Fruit fly (Drosophila melanogaster): Measurements from ENCODE around the gene CG12347.

CG12347 gene

DNA sequence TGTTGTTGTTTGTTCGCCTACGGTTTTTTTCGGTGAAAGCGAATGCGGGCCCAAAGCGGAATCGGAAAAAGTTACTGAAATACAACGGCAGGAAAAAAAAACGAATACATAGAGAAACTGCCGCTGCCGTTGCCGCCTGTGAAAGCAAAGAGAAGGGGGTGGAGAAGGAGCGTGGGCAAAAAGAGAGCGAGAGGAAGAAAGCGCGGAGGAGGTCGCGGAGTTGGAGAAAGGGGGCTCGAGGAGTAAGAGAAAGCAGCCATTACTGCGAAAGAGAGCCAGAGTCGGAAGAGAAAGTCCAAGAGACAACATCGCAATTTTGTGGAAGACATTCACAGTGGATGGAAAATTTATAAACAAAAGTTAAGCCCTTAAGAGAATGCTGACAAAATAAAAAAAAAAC, 14.0 kb downstream of the CG12347 start:
- no peak for TF ChIP-seq rgr (GFP tag; optimal IDR thresholded peaks at IDR 0.05)
- TF ChIP-seq tai (GFP tag; optimal IDR thresholded peaks at IDR 0.05): no peak
- TF ChIP-seq psq (GFP tag; optimal IDR thresholded peaks at IDR 0.05): peak; percentile 1
- TF ChIP-seq jim (GFP tag; optimal IDR thresholded peaks at IDR 0.05): no peak
- TF ChIP-seq br (GFP tag; optimal IDR thresholded peaks at IDR 0.05): no peak
- TF ChIP-seq Hr83 (GFP tag; optimal IDR thresholded peaks at IDR 0.05; ENCODE audit: poor library complexity, severe bottlenecking): no peak
- no peak for TF ChIP-seq fru (GFP tag; optimal IDR thresholded peaks at IDR 0.05)
- no peak for TF ChIP-seq ey (GFP tag; optimal IDR thresholded peaks at IDR 0.05)

DNA sequence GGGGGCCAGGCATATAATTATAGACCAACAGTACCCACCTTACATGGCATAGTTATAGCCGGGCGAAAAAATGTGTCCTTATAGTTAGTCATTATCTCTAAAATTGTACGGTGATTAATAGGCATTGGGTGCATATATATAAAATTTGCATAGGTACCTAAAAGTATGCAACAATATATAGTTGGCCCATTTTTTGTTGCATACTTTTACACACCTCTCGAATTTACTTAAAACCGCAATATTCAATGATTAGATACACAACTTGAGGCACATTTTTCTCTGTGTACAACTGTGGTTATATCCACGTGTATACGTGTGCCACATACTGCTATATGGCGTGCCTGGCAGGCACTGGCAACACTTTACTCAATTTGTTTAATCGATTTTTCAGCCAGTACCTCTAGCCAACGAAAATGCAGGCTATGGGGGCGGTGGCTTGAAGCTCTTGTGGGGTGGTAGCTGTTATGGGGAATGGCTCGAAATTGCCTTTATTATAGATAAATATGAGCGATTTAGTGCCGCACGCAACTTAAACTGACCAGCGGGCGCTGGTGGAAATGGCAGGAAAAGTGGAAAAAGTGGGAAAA, 26.5 kb downstream of the CG12347 start:
- no peak for TF ChIP-seq h (GFP tag; optimal IDR thresholded peaks at IDR 0.05)
- no peak for TF ChIP-seq ey (GFP tag; optimal IDR thresholded peaks at IDR 0.05)
- no peak for TF ChIP-seq HLH106 (tag; optimal IDR thresholded peaks at IDR 0.05)
- TF ChIP-seq Sp1 (GFP tag; optimal IDR thresholded peaks at IDR 0.05): no peak
- TF ChIP-seq Mio (GFP tag; optimal IDR thresholded peaks at IDR 0.05): no peak
- TF ChIP-seq tai (GFP tag; optimal IDR thresholded peaks at IDR 0.05): no peak
- TF ChIP-seq sv (GFP tag; optimal IDR thresholded peaks at IDR 0.05): no peak
- no peak for TF ChIP-seq GATAd (GFP tag; optimal IDR thresholded peaks at IDR 0.05)
- no peak for TF ChIP-seq N (GFP tag; optimal IDR thresholded peaks at IDR 0.05)
- TF ChIP-seq usp (GFP tag; optimal IDR thresholded peaks at IDR 0.05): no peak
- TF ChIP-seq woc (GFP tag; optimal IDR thresholded peaks at IDR 0.05): no peak

DNA sequence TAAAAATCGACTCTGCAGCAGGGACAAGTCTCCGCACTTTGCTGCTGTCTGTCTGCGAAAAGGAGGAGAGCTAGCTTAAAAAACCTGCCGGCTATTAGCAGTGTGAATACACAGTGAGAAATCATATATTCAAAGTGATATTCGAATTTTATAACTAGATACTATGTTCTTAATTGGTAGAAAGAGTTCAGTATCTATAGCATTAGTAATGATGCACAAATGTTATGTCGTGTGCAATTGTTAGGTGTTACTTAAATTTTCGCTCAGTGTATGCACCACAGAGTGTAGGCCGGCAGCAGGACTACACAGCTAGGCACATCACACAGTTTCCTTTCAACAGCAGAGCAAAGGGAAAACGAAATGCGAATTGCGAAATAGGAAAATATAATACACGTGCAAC, 28.5 kb downstream of the CG12347 start:
- TF ChIP-seq dmrt93B (GFP tag; optimal IDR thresholded peaks at IDR 0.05) (no peak), woc (GFP tag; optimal IDR thresholded peaks at IDR 0.05) (no peak), ey (GFP tag; optimal IDR thresholded peaks at IDR 0.05) (no peak), sage (GFP tag; optimal IDR thresholded peaks at IDR 0.05) (no peak)

DNA sequence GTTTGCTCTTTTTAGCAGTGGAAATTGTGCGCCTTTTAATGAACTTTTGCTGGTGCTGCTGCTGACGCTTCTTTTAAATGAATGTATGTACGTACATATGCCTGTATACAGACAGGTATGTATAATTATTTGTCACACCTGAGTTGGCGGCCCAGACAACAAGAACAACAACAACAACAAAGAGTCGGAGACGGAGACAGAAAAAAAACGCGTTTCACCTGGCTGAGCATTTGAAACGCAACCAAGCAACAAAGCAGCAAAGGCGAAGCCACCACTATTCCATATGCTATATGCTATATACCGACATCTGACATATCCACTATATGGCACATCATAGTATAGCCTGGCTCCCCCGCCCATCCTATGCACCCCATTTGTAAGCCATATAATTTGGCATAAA, 32.5 kb downstream of the CG12347 start:
- TF ChIP-seq Jra (GFP tag; optimal IDR thresholded peaks at IDR 0.05) (no peak), Hr83 (GFP tag; optimal IDR thresholded peaks at IDR 0.05; ENCODE audit: poor library complexity, severe bottlenecking) (no peak), Rel (GFP tag; optimal IDR thresholded peaks at IDR 0.05) (no peak), Rel (tag; optimal IDR thresholded peaks at IDR 0.05) (no peak), br (GFP tag; optimal IDR thresholded peaks at IDR 0.05) (no peak), Vsx2 (GFP tag; optimal IDR thresholded peaks at IDR 0.05; ENCODE audit: partially characterized antibody) (no peak), ey (GFP tag; optimal IDR thresholded peaks at IDR 0.05) (no peak), jim (GFP tag; optimal IDR thresholded peaks at IDR 0.05) (no peak), h (GFP tag; optimal IDR thresholded peaks at IDR 0.05) (no peak), Hnf4 (GFP tag; optimal IDR thresholded peaks at IDR 0.05) (no peak), dsf (GFP tag; optimal IDR thresholded peaks at IDR 0.05; ENCODE audit: borderline replicate concordance) (no peak), rgr (GFP tag; optimal IDR thresholded peaks at IDR 0.05) (no peak), sage (GFP tag; optimal IDR thresholded peaks at IDR 0.05) (no peak), HLH106 (tag; optimal IDR thresholded peaks at IDR 0.05) (no peak), N (GFP tag; optimal IDR thresholded peaks at IDR 0.05) (no peak), brk (GFP tag; optimal IDR thresholded peaks at IDR 0.05) (no peak), CG32264 (GFP tag; optimal IDR thresholded peaks at IDR 0.05) (no peak), Hr78 (GFP tag; optimal IDR thresholded peaks at IDR 0.05) (no peak), GATAd (GFP tag; optimal IDR thresholded peaks at IDR 0.05) (no peak), usp (GFP tag; optimal IDR thresholded peaks at IDR 0.05) (no peak)

DNA sequence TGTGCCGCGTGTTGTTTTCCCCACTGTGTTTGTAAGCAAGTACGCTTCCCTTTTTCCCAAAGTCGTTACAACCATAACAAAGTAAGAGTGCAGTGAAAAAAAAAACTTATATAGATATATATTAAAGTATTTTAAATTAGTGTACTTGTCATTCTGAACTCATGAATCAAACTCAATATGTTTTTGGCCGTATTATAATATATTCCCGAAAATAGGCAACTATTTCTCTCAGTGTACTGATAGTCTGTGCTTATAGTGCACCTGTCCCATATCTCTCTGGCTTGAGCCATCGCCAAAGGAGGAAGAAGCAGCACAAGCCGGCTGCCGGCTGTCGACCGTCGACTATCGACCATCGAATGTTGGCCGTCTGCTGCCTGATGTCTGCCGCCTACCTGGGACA, 34.8 kb downstream of the CG12347 start:
- no peak for TF ChIP-seq brk (GFP tag; optimal IDR thresholded peaks at IDR 0.05)
- no peak for TF ChIP-seq usp (GFP tag; optimal IDR thresholded peaks at IDR 0.05)
- peak in 1 of 2 experiments; percentile 23 for TF ChIP-seq foxo (GFP tag; optimal IDR thresholded peaks at IDR 0.05)
- no peak for TF ChIP-seq CG9705 (GFP tag; optimal IDR thresholded peaks at IDR 0.05)
- TF ChIP-seq Dif (GFP tag; optimal IDR thresholded peaks at IDR 0.05; ENCODE audit: partially characterized antibody): no peak
- TF ChIP-seq sv (GFP tag; optimal IDR thresholded peaks at IDR 0.05): peak; percentile 44
- no peak for TF ChIP-seq dsf (GFP tag; optimal IDR thresholded peaks at IDR 0.05; ENCODE audit: borderline replicate concordance)
- no peak for TF ChIP-seq Myc (optimal IDR thresholded peaks at IDR 0.05)
- TF ChIP-seq Sp1 (GFP tag; optimal IDR thresholded peaks at IDR 0.05): peak; percentile 22
- peak; percentile 33 for TF ChIP-seq HLH106 (tag; optimal IDR thresholded peaks at IDR 0.05)
- TF ChIP-seq br (GFP tag; optimal IDR thresholded peaks at IDR 0.05): peak; percentile 3
- TF ChIP-seq fru (GFP tag; optimal IDR thresholded peaks at IDR 0.05): peak; percentile 14
- peak; percentile 6 for TF ChIP-seq ey (GFP tag; optimal IDR thresholded peaks at IDR 0.05)
- peak; percentile 7 for TF ChIP-seq h (GFP tag; optimal IDR thresholded peaks at IDR 0.05)
- peak; percentile 8 for TF ChIP-seq rgr (GFP tag; optimal IDR thresholded peaks at IDR 0.05)
- peak; percentile 10 for TF ChIP-seq OdsH (GFP tag; optimal IDR thresholded peaks at IDR 0.05)
- TF ChIP-seq Dfd (GFP tag; optimal IDR thresholded peaks at IDR 0.05): no peak
